Fruit fly (Drosophila melanogaster) whole organism, embryonic: Measurements from ENCODE around the gene MED14.

ENCODE experiments used
- Ada2b ChIP-seq: fragments of 200-800 bp; sonication (Bioruptor generic); IDR thresholded peaks from 2 replicates; pipeline ENCODE4 v1.3.6; 2022; ENCODE audit warnings: missing biosample characterization, missing genetic modification characterization
- Adf1 ChIP-seq: fragments of 200-800 bp; sonication (Bioruptor generic); IDR thresholded peaks from 2 replicates; pipeline ENCODE4 v1.3.6; 2022; ENCODE audit warnings: missing biosample characterization, missing genetic modification characterization
- Atf-2 ChIP-seq: fragments of 200-800 bp; sonication (Bioruptor generic); optimal IDR thresholded peaks from 2 replicates; lab custom pipeline; 2016; ENCODE audit warnings: missing biosample characterization, missing genetic modification characterization
- Awh ChIP-seq: fragments of 200-800 bp; sonication (Bioruptor generic); IDR thresholded peaks from 2 replicates; pipeline ENCODE4, ENCODE4 v1.3.6; 2022; ENCODE audit warnings: missing biosample characterization, missing genetic modification characterization
- CG11247 ChIP-seq: fragments of 200-800 bp; sonication (Bioruptor generic); IDR thresholded peaks from 2 replicates; pipeline ENCODE4 v1.3.6; 2022; ENCODE audit warnings: missing biosample characterization, missing genetic modification characterization
- CG11456 ChIP-seq: fragments of 200-800 bp; sonication (Bioruptor generic); IDR thresholded peaks from 3 replicates; pipeline ENCODE4 v1.3.6; 2022; ENCODE audit warnings: missing biosample characterization, missing genetic modification characterization
- CG11504 ChIP-seq: fragments of 200-800 bp; sonication (Bioruptor generic); optimal IDR thresholded peaks from 3 replicates; lab custom pipeline; 2019; ENCODE audit warnings: missing biosample characterization, mild to moderate bottlenecking, missing genetic modification characterization, moderate library complexity
- CG12155 ChIP-seq: fragments of 200-800 bp; sonication (Bioruptor generic); optimal IDR thresholded peaks from 3 replicates; lab custom pipeline; 2016; ENCODE audit warnings: missing biosample characterization, missing genetic modification characterization
- CG1233 ChIP-seq: fragments of 200-800 bp; sonication (Bioruptor generic); optimal IDR thresholded peaks from 4 replicates; lab custom pipeline; 2018; ENCODE audit warnings: missing biosample characterization, mild to moderate bottlenecking, missing genetic modification characterization
- CG14014 ChIP-seq: fragments of 200-800 bp; sonication (Bioruptor generic); IDR thresholded peaks from 2 replicates; pipeline ENCODE4 v1.3.6; 2022; ENCODE audit warnings: missing biosample characterization, missing genetic modification characterization
- CG1603 ChIP-seq: fragments of 200-800 bp; sonication (Bioruptor generic); optimal IDR thresholded peaks from 2 replicates; lab custom pipeline; 2019; ENCODE audit warnings: missing biosample characterization, mild to moderate bottlenecking, missing genetic modification characterization, moderate library complexity
- CG17385 ChIP-seq: fragments of 200-800 bp; sonication (Bioruptor generic); optimal IDR thresholded peaks from 3 replicates; lab custom pipeline; 2018; ENCODE audit warnings: missing biosample characterization, mild to moderate bottlenecking, missing genetic modification characterization
- CG2678 ChIP-seq: fragments of 200-800 bp; sonication (Bioruptor generic); optimal IDR thresholded peaks from 3 replicates; lab custom pipeline; 2019; ENCODE audit warnings: missing biosample characterization, mild to moderate bottlenecking, missing genetic modification characterization, moderate library complexity
- CG31365 ChIP-seq: fragments of 200-800 bp; sonication (Bioruptor generic); optimal IDR thresholded peaks from 2 replicates; lab custom pipeline; 2018; ENCODE audit warnings: missing biosample characterization, mild to moderate bottlenecking, missing genetic modification characterization
- CG4282 ChIP-seq: fragments of 200-800 bp; sonication (Bioruptor generic); optimal IDR thresholded peaks from 2 replicates; lab custom pipeline; 2016; ENCODE audit warnings: missing biosample characterization, missing genetic modification characterization
- CG6854 ChIP-seq: fragments of 200-800 bp; sonication (Bioruptor generic); optimal IDR thresholded peaks from 3 replicates; lab custom pipeline; 2017; ENCODE audit warnings: missing biosample characterization, mild to moderate bottlenecking, missing genetic modification characterization
- CG7372 ChIP-seq: fragments of 200-800 bp; sonication (Bioruptor generic); IDR thresholded peaks from 2 replicates; pipeline ENCODE4 v1.3.6; 2022; ENCODE audit warnings: missing biosample characterization, missing genetic modification characterization
- CG8944 ChIP-seq: fragments of 200-800 bp; sonication (Bioruptor generic); optimal IDR thresholded peaks from 3 replicates; lab custom pipeline; 2016; ENCODE audit warnings: missing biosample characterization, missing genetic modification characterization
- Chrac-16 ChIP-seq: fragments of 200-800 bp; sonication (Bioruptor generic); optimal IDR thresholded peaks from 3 replicates; lab custom pipeline; 2016; ENCODE audit warnings: missing biosample characterization, missing genetic modification characterization
- Dip3 ChIP-seq: fragments of 200-800 bp; sonication (Bioruptor generic); optimal IDR thresholded peaks from 3 replicates; lab custom pipeline; 2016; ENCODE audit warnings: missing biosample characterization, missing genetic modification characterization
- Ets65A ChIP-seq: fragments of 200-800 bp; sonication (Bioruptor generic); peaks from one replicate; lab custom pipeline; 2016; ENCODE audit warnings: missing biosample characterization, missing genetic modification characterization
- H2.0 ChIP-seq: fragments of 200-800 bp; sonication (Bioruptor generic); IDR thresholded peaks from 2 replicates; pipeline ENCODE4 v1.3.6; 2022; ENCODE audit warnings: missing biosample characterization, missing genetic modification characterization
- HLHmδ ChIP-seq: fragments of 200-800 bp; sonication (Bioruptor generic); optimal IDR thresholded peaks from 2 replicates; lab custom pipeline; 2018; ENCODE audit warnings: missing biosample characterization, mild to moderate bottlenecking, missing genetic modification characterization, moderate library complexity
- MBD-R2 ChIP-seq: fragments of 200-800 bp; sonication (Bioruptor generic); IDR thresholded peaks from 2 replicates; pipeline ENCODE4 v1.3.6; 2022; ENCODE audit warnings: missing biosample characterization, missing genetic modification characterization
- Meics ChIP-seq: fragments of 200-800 bp; sonication (Bioruptor generic); optimal IDR thresholded peaks from 2 replicates; lab custom pipeline; 2017; ENCODE audit warnings: missing biosample characterization, mild to moderate bottlenecking, missing genetic modification characterization
- NFAT ChIP-seq: fragments of 200-800 bp; sonication (Bioruptor generic); IDR thresholded peaks from 2 replicates; pipeline ENCODE4 v1.3.6; 2022; ENCODE audit warnings: missing biosample characterization, missing genetic modification characterization
- Nf-YA ChIP-seq: fragments of 200-800 bp; sonication (Bioruptor generic); IDR thresholded peaks from 2 replicates; pipeline ENCODE4 v1.3.6; 2022; ENCODE audit warnings: missing biosample characterization, missing genetic modification characterization
- NfI ChIP-seq: fragments of 200-800 bp; sonication (Bioruptor generic); optimal IDR thresholded peaks from 3 replicates; lab custom pipeline; 2018; ENCODE audit warnings: missing biosample characterization, mild to moderate bottlenecking, missing genetic modification characterization, moderate library complexity
- Oaz ChIP-seq: fragments of 200-800 bp; sonication (Bioruptor generic); IDR thresholded peaks from 2 replicates; pipeline ENCODE4 v1.3.6; 2022; ENCODE audit warnings: missing biosample characterization, missing genetic modification characterization
- Oli ChIP-seq: fragments of 200-800 bp; sonication (Bioruptor generic); optimal IDR thresholded peaks from 2 replicates; lab custom pipeline; 2018; ENCODE audit warnings: missing biosample characterization, mild to moderate bottlenecking, missing genetic modification characterization, moderate library complexity
- Poxn ChIP-seq: fragments of 200-800 bp; sonication (Bioruptor generic); IDR thresholded peaks from 2 replicates; pipeline ENCODE4 v1.3.6; 2022; ENCODE audit warnings: missing biosample characterization, missing genetic modification characterization
- Rfx ChIP-seq: fragments of 200-800 bp; sonication (Bioruptor generic); IDR thresholded peaks from 2 replicates; pipeline ENCODE4 v1.3.6; 2022; ENCODE audit warnings: missing biosample characterization, missing genetic modification characterization
- Side ChIP-seq: fragments of 200-800 bp; sonication (Bioruptor generic); optimal IDR thresholded peaks from 2 replicates; lab custom pipeline; 2016; ENCODE audit warnings: missing biosample characterization, missing genetic modification characterization
- Xrp1 ChIP-seq: fragments of 200-800 bp; sonication (Bioruptor generic); IDR thresholded peaks from 2 replicates; pipeline ENCODE4 v1.3.6; 2022; ENCODE audit warnings: missing biosample characterization, missing genetic modification characterization
- ab ChIP-seq: fragments of 200-800 bp; sonication (Bioruptor generic); optimal IDR thresholded peaks from 2 replicates; lab custom pipeline; 2016; ENCODE audit warnings: missing biosample characterization, missing genetic modification characterization
- ato ChIP-seq: fragments of 200-800 bp; sonication (Bioruptor generic); IDR thresholded peaks from 2 replicates; pipeline ENCODE4 v1.3.6; 2022; ENCODE audit warnings: missing biosample characterization, missing genetic modification characterization; ENCODE audit not compliant: partially characterized antibody
- chm ChIP-seq: fragments of 200-800 bp; sonication (Bioruptor generic); IDR thresholded peaks from 2 replicates; pipeline ENCODE4 v1.3.6; 2022; ENCODE audit warnings: missing biosample characterization, missing genetic modification characterization
- gsb-n ChIP-seq: fragments of 200-800 bp; sonication (Bioruptor generic); optimal IDR thresholded peaks from 3 replicates; lab custom pipeline; 2018; ENCODE audit warnings: missing biosample characterization, mild to moderate bottlenecking, missing genetic modification characterization
- lab ChIP-seq: fragments of 200-800 bp; sonication (Bioruptor generic); optimal IDR thresholded peaks from 3 replicates; lab custom pipeline; 2017; ENCODE audit warnings: missing biosample characterization, missing genetic modification characterization, mild to moderate bottlenecking, moderate library complexity, missing genetic modification reagents
- lmd ChIP-seq: fragments of 200-800 bp; sonication (Bioruptor generic); IDR thresholded peaks from 2 replicates; pipeline ENCODE4 v1.3.6; 2022; ENCODE audit warnings: missing biosample characterization, missing genetic modification characterization
- mirr ChIP-seq: fragments of 200-800 bp; sonication (Bioruptor generic); optimal IDR thresholded peaks from 3 replicates; lab custom pipeline; 2018; ENCODE audit warnings: missing biosample characterization, mild to moderate bottlenecking, missing genetic modification characterization
- otp ChIP-seq: fragments of 200-800 bp; sonication (Bioruptor generic); IDR thresholded peaks from 3 replicates; pipeline ENCODE4, ENCODE4 v1.3.6; 2022; ENCODE audit warnings: missing biosample characterization, missing genetic modification characterization
- phol ChIP-seq: fragments of 200-800 bp; sonication (Bioruptor generic); optimal IDR thresholded peaks from 3 replicates; lab custom pipeline; 2018; ENCODE audit warnings: missing biosample characterization, mild to moderate bottlenecking, missing genetic modification characterization, moderate library complexity
- sd ChIP-seq: fragments of 200-800 bp; sonication (Bioruptor generic); optimal IDR thresholded peaks from 3 replicates; lab custom pipeline; 2018; ENCODE audit warnings: missing biosample characterization, mild to moderate bottlenecking, missing genetic modification characterization, moderate library complexity
- sim ChIP-seq: fragments of 200-800 bp; sonication (Bioruptor generic); IDR thresholded peaks from 2 replicates; pipeline ENCODE4 v1.3.6; 2022; ENCODE audit warnings: missing biosample characterization, missing genetic modification characterization
- sqz ChIP-seq: fragments of 200-800 bp; sonication (Bioruptor generic); optimal IDR thresholded peaks from 3 replicates; lab custom pipeline; 2018; ENCODE audit warnings: missing biosample characterization, mild to moderate bottlenecking, missing genetic modification characterization
- sug ChIP-seq: fragments of 200-800 bp; optimal IDR thresholded peaks from 2 replicates; lab custom pipeline; 2019; ENCODE audit warnings: missing biosample characterization, mild to moderate bottlenecking, missing genetic modification characterization, moderate library complexity
- tup ChIP-seq: fragments of 200-800 bp; sonication (Bioruptor generic); optimal IDR thresholded peaks from 2 replicates; lab custom pipeline; 2016; ENCODE audit warnings: missing biosample characterization, mild to moderate bottlenecking, missing genetic modification characterization, moderate library complexity
- vvl ChIP-seq: fragments of 200-800 bp; sonication (Bioruptor generic); IDR thresholded peaks from 2 replicates; pipeline ENCODE4 v1.3.6; 2022; ENCODE audit warnings: missing biosample characterization, missing genetic modification characterization

The MED14 gene

dm6 chr3L:626498-627369 lies 33.7 kb downstream of the MED14 start (continued):
- peak; percentile 68; the same call in 1 of the 2 replicates for TF ChIP-seq NFAT
- TF ChIP-seq CG31365: peak; percentile 10
- peak; percentile 7 for TF ChIP-seq lab (GFP tag; lab: Kevin White, UChicago)
- peak; percentile 63; the same call in 2 of the 3 replicates for TF ChIP-seq CG11456
- no peak for TF ChIP-seq gsb-n
- peak; percentile 12 for TF ChIP-seq tup
- peak; percentile 48 for TF ChIP-seq CG1603 (tag; lab: Kevin White, UChicago)
- peak; percentile 5 for TF ChIP-seq CG6854 (GFP tag; lab: Kevin White, UChicago)
- TF ChIP-seq Poxn (GFP tag; lab: Robert Waterston, UW): no peak
- peak; percentile 10 for TF ChIP-seq Atf-2
- peak; percentile 64; the same call in 1 of the 2 replicates for TF ChIP-seq Oaz
- peak; percentile 62; the same call in 1 of the 2 replicates for TF ChIP-seq CG14014
- TF ChIP-seq MBD-R2 (GFP tag; lab: Robert Waterston, UW): 0 out of 2 replicates have a peak, but pooled peaks have one; percentile 22
- TF ChIP-seq CG2678 (tag; lab: Kevin White, UChicago): peak; percentile 54
- 0 out of 2 replicates have a peak, but pooled peaks have one; percentile 41 for TF ChIP-seq Awh (GFP tag; lab: Robert Waterston, UW)
- TF ChIP-seq Chrac-16 (GFP tag; lab: Kevin White, UChicago): peak; percentile 36
- no peak for TF ChIP-seq Side
- peak; percentile 7 for TF ChIP-seq CG17385 (GFP tag; lab: Kevin White, UChicago)
- TF ChIP-seq otp: peak; percentile 8; the same call in 2 of the 3 replicates
- peak; percentile 51 for TF ChIP-seq Meics
- peak; percentile 51 for TF ChIP-seq phol (tag; lab: Kevin White, UChicago)
- TF ChIP-seq Xrp1 (GFP tag; lab: Robert Waterston, UW): peak; percentile 55
- peak; percentile 73 for TF ChIP-seq Ets65A (GFP tag; lab: Kevin White, UChicago)
- no peak for TF ChIP-seq ato (GFP tag; lab: Robert Waterston, UW)
- TF ChIP-seq CG1233: peak; percentile 47
- no peak for TF ChIP-seq CG8944
- peak; percentile 49 for TF ChIP-seq Oli
- peak; percentile 65 for TF ChIP-seq sug
- TF ChIP-seq ab (GFP tag; lab: Kevin White, UChicago): peak; percentile 12
- TF ChIP-seq CG7372: peak; percentile 65
- peak; percentile 66 for TF ChIP-seq sqz
- peak; percentile 47; the same call in 1 of the 2 replicates for TF ChIP-seq chm (GFP tag; lab: Robert Waterston, UW)
- TF ChIP-seq H2.0 (GFP tag; lab: Robert Waterston, UW): peak; percentile 69
- peak; percentile 87 for TF ChIP-seq Adf1 (GFP tag; lab: Robert Waterston, UW)
- TF ChIP-seq sd (tag; lab: Kevin White, UChicago): peak; percentile 96
- peak; percentile 47 for TF ChIP-seq HLHmδ
- peak; percentile 14 for TF ChIP-seq CG12155 (GFP tag; lab: Kevin White, UChicago)
- no peak for TF ChIP-seq Dip3 (GFP tag; lab: Kevin White, UChicago)
- peak; percentile 44; the same call in 1 of the 2 replicates for TF ChIP-seq vvl (GFP tag; lab: Robert Waterston, UW)
- peak; percentile 54; the same call in 1 of the 2 replicates for TF ChIP-seq Ada2b (GFP tag; lab: Robert Waterston, UW)
- TF ChIP-seq CG11504 (tag; lab: Kevin White, UChicago): peak; percentile 24
- peak; percentile 80 for TF ChIP-seq Rfx (GFP tag; lab: Robert Waterston, UW)
- peak; percentile 11 for TF ChIP-seq CG4282 (GFP tag; lab: Kevin White, UChicago)
- TF ChIP-seq Nf-YA (GFP tag; lab: Robert Waterston, UW): no peak
- TF ChIP-seq lmd (GFP tag; lab: Robert Waterston, UW): peak; percentile 69
- peak; percentile 47; the same call in 1 of the 2 replicates for TF ChIP-seq CG11247 (GFP tag; lab: Robert Waterston, UW)
- peak; percentile 63 for TF ChIP-seq mirr (GFP tag; lab: Kevin White, UChicago)
- peak; percentile 42 for TF ChIP-seq NfI (GFP tag; lab: Kevin White, UChicago)
- TF ChIP-seq sim (GFP tag; lab: Robert Waterston, UW): 0 out of 2 replicates have a peak, but pooled peaks have one; percentile 18
